Fruit fly (Drosophila melanogaster): ENCODE data around the gene CG33645.
A peak's percentile ranks its signal among the peaks of the same experiment; 100 is the strongest.

The CG33645 gene

DNA sequence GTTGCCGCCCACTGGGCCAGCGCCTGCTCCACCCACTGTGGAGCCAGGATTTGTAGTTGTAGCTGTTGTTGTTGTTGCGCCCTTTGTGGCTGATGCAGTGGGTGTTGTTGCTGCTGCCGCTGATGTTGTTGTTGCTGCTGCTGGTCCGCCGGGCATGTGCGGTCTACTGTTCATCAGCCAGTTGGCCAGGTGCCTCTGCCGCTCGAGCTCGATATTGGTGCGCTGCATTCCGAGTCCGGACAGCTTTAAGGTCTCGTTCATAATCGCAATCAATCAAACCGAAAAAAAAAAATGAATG, 19.6 kb upstream of the CG33645 start:
- TF ChIP-seq CG13204 (GFP tag; optimal IDR thresholded peaks at IDR 0.05) (peak; percentile 97), D1 (tag; optimal IDR thresholded peaks at IDR 0.05) (no peak)

DNA sequence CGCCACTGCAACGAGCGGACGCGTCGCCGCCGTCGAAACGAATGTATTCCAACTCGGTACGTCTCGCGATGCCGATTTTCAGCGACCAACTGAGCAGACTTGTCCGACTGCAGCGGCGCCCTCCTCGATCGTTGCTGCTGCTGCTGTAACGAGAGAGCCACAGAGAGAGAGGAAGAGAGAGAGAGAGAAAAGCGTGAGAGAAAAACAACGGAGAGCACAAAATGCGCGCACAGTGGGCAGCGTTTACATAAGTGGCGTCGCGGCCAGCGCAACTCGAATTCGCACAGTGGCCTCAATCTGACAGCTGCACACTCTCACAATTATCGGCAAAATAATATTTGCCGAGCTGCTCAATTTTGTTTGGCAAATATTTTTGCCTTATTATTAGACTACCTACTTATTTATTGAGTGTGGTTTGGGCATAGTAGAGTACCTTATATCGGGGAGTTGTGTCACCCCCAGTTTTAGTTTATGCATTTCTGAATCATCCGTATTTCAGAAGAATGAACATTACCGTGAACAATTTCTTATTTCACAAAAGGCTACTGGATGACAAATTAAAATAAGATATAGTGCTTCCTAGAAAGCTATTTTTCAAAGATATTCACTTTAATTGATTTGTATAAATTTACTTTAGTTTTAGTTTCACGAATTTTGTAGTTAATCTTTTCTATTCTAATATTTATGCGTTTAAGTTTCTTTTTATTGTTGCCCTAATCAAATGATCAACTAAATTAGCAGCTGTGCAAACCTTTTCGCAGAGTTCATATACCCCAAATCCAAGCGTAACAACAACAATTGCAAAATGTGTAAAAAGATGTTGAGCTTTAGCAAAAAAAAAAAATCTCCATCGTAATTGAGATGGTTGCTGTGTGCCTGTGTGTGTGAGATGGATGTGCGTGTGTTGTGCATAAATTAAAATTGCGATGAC, 19.0 kb upstream of the CG33645 start:
- peak; percentile 42 for TF ChIP-seq CG8301 (tag; optimal IDR thresholded peaks at IDR 0.05)
- peak; percentile 37 for TF ChIP-seq CG15710 (tag; optimal IDR thresholded peaks at IDR 0.05)
- TF ChIP-seq CG32121 (GFP tag; IDR thresholded peaks at IDR 0.05): no peak; the same call in 1 of the 2 replicates
- TF ChIP-seq CG9948 (tag; optimal IDR thresholded peaks at IDR 0.05): peak; percentile 15
- peak; percentile 79 for TF ChIP-seq Ets98B (GFP tag; IDR thresholded peaks at IDR 0.05)
- peak; percentile 70 for TF ChIP-seq CG14655 (GFP tag; optimal IDR thresholded peaks at IDR 0.05)
- peak; percentile 68; the same call in 2 of the 3 replicates for TF ChIP-seq fd96Ca (GFP tag; IDR thresholded peaks at IDR 0.05)
- TF ChIP-seq Pif1A (GFP tag; optimal IDR thresholded peaks at IDR 0.05): peak; percentile 19
- TF ChIP-seq gl (tag; optimal IDR thresholded peaks at IDR 0.05): peak; percentile 20
- no peak for TF ChIP-seq CG10348 (GFP tag; IDR thresholded peaks at IDR 0.05)
- peak; percentile 29 for TF ChIP-seq CG17806 (tag; optimal IDR thresholded peaks at IDR 0.05)
- peak; percentile 25 for TF ChIP-seq D1 (tag; optimal IDR thresholded peaks at IDR 0.05)
- no peak for TF ChIP-seq rn (GFP tag; IDR thresholded peaks at IDR 0.05)
- no peak for TF ChIP-seq EcR (GFP tag; optimal IDR thresholded peaks at IDR 0.05)
- TF ChIP-seq CG34367 (tag; optimal IDR thresholded peaks at IDR 0.05): no peak
- no peak for TF ChIP-seq Snoo (tag; optimal IDR thresholded peaks at IDR 0.05)
- TF ChIP-seq CG13204 (GFP tag; optimal IDR thresholded peaks at IDR 0.05): peak; percentile 85
- TF ChIP-seq CG12605 (GFP tag; IDR thresholded peaks at IDR 0.05): peak; percentile 77
- TF ChIP-seq CG8159 (tag; optimal IDR thresholded peaks at IDR 0.05): peak; percentile 51
- peak; percentile 50 for TF ChIP-seq Pif1B (GFP tag; optimal IDR thresholded peaks at IDR 0.05)
- peak; percentile 62 for TF ChIP-seq CG4496 (GFP tag; IDR thresholded peaks at IDR 0.05)

DNA sequence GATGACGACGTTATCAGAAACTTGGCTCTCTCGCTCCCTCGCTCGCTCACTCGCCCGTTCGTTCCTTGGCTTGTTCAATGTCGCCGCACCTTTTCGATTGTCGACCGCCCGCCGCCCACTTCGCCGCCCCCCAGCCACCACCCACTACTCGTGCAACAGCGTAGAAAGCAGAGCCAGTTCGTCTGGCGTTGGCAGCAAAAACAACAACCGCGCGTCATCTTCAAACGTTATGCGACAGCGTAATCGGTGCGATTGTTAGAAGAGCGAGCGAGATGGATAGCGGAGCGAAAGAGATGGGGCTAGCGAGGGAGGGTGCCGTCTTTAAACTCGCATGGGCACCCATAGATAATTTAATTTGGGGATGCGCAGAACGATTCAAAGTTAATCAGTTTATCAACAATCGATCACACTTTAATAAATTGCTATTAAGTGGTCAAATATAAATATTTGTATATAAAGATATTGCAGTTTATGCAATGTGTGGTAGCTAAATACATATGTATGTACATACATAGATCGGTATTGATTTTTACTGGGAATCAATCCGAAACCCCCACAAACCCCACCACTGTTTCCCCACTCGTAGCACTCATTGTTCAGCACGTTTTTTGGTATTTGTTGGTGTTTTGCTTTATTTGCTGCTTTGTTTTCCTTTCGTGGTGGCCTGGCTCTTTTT, 18.2 kb upstream of the CG33645 start:
- no peak for TF ChIP-seq rn (GFP tag; IDR thresholded peaks at IDR 0.05)
- TF ChIP-seq CG14655 (GFP tag; optimal IDR thresholded peaks at IDR 0.05): peak; percentile 18
- TF ChIP-seq Snoo (tag; optimal IDR thresholded peaks at IDR 0.05): peak; percentile 78
- TF ChIP-seq CG32121 (GFP tag; IDR thresholded peaks at IDR 0.05): peak; percentile 38
- peak; percentile 7 for TF ChIP-seq Ets98B (GFP tag; IDR thresholded peaks at IDR 0.05)
- no peak for TF ChIP-seq Pif1A (GFP tag; optimal IDR thresholded peaks at IDR 0.05)
- TF ChIP-seq CG8301 (tag; optimal IDR thresholded peaks at IDR 0.05): peak; percentile 16
- 0 out of 2 replicates have a peak, but pooled peaks have one; percentile 13 for TF ChIP-seq CG12605 (GFP tag; IDR thresholded peaks at IDR 0.05)
- TF ChIP-seq gl (tag; optimal IDR thresholded peaks at IDR 0.05): no peak
- no peak for TF ChIP-seq Pif1B (GFP tag; optimal IDR thresholded peaks at IDR 0.05)
- no peak for TF ChIP-seq D1 (tag; optimal IDR thresholded peaks at IDR 0.05)
- TF ChIP-seq CG17806 (tag; optimal IDR thresholded peaks at IDR 0.05): no peak
- TF ChIP-seq EcR (GFP tag; optimal IDR thresholded peaks at IDR 0.05): peak; percentile 86
- TF ChIP-seq CG10348 (GFP tag; IDR thresholded peaks at IDR 0.05): peak; percentile 53; the same call in 1 of the 2 replicates
- no peak for TF ChIP-seq CG34367 (tag; optimal IDR thresholded peaks at IDR 0.05)
- peak; percentile 39 for TF ChIP-seq CG15710 (tag; optimal IDR thresholded peaks at IDR 0.05)
- peak; percentile 52; the same call in 2 of the 3 replicates for TF ChIP-seq fd96Ca (GFP tag; IDR thresholded peaks at IDR 0.05)
- TF ChIP-seq CG8159 (tag; optimal IDR thresholded peaks at IDR 0.05): no peak
- TF ChIP-seq CG13204 (GFP tag; optimal IDR thresholded peaks at IDR 0.05): peak; percentile 83
- TF ChIP-seq CG4496 (GFP tag; IDR thresholded peaks at IDR 0.05): peak; percentile 2; the same call in 1 of the 3 replicates

DNA sequence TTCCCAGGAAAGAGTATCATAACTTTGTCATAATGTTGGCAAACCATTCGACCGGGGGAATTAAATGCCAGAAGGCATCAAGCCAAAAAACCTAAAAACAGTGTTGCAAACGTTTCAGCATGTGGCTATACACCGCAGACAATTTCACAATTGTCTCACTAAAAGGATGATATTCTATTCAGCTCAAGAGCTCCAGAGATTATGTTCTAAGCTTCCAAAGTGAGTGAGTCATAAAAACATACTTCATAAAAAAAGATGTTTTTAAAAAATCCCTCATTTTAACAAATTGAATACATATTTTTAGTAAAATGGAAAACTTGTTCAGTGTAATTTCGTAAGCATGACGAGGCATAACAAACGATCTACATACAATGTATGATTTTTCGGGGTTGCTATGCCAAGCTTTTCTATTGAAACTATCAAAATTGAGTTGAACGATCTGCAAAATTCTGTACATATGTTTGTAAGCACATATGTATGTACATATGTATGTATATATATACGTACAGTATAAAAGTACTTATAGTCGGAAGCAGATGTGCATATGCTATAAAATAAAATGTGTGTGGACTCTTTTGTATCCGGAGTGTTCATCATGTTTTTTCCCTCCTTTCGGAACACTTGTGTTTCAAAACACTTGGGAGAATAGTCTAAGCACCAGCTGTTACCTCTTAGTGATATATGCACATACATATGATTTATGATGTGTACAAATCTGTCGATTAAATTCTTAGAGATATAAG, 17.5 kb upstream of the CG33645 start:
- no peak for TF ChIP-seq fd96Ca (GFP tag; IDR thresholded peaks at IDR 0.05)
- no peak for TF ChIP-seq gl (tag; optimal IDR thresholded peaks at IDR 0.05)
- TF ChIP-seq CG34367 (tag; optimal IDR thresholded peaks at IDR 0.05): no peak
- peak; percentile 72 for TF ChIP-seq Pif1A (GFP tag; optimal IDR thresholded peaks at IDR 0.05)
- peak; percentile 56 for TF ChIP-seq Ets98B (GFP tag; IDR thresholded peaks at IDR 0.05)
- peak; percentile 7 for TF ChIP-seq CG8301 (tag; optimal IDR thresholded peaks at IDR 0.05)
- TF ChIP-seq rn (GFP tag; IDR thresholded peaks at IDR 0.05): no peak; the same call in 1 of the 2 replicates
- peak; percentile 34 for TF ChIP-seq CG8159 (tag; optimal IDR thresholded peaks at IDR 0.05)
- TF ChIP-seq CG32121 (GFP tag; IDR thresholded peaks at IDR 0.05): peak; percentile 21; the same call in 1 of the 2 replicates
- no peak for TF ChIP-seq CG10348 (GFP tag; IDR thresholded peaks at IDR 0.05)
- no peak for TF ChIP-seq D1 (tag; optimal IDR thresholded peaks at IDR 0.05)
- peak; percentile 54 for TF ChIP-seq CG17806 (tag; optimal IDR thresholded peaks at IDR 0.05)
- TF ChIP-seq CG15710 (tag; optimal IDR thresholded peaks at IDR 0.05): no peak
- TF ChIP-seq CG14655 (GFP tag; optimal IDR thresholded peaks at IDR 0.05): peak; percentile 0
- TF ChIP-seq EcR (GFP tag; optimal IDR thresholded peaks at IDR 0.05): no peak
- TF ChIP-seq CG13204 (GFP tag; optimal IDR thresholded peaks at IDR 0.05): no peak
- TF ChIP-seq Snoo (tag; optimal IDR thresholded peaks at IDR 0.05): no peak
- peak; percentile 42; the same call in 2 of the 3 replicates for TF ChIP-seq CG4496 (GFP tag; IDR thresholded peaks at IDR 0.05)
- TF ChIP-seq Pif1B (GFP tag; optimal IDR thresholded peaks at IDR 0.05): no peak
- no peak for TF ChIP-seq CG9948 (tag; optimal IDR thresholded peaks at IDR 0.05)
- TF ChIP-seq CG12605 (GFP tag; IDR thresholded peaks at IDR 0.05): no peak

All from whole organism, pupa.